Worm (Caenorhabditis elegans) whole organism, L4/young adult: ENCODE results near the gene K10B2.4.
A peak's percentile ranks its signal among the peaks of the same experiment; 100 is the strongest.

Experiments
- W03F9.2 ChIP-seq: fragments of 150-350 bp; optimal IDR thresholded peaks from 2 replicates; lab custom pipeline; 2014; ENCODE audit warnings: missing biosample characterization, missing genetic modification characterization
- dao-5 ChIP-seq: sonication (generic microtip); optimal IDR thresholded peaks from 2 replicates; lab custom pipeline; 2016; ENCODE audit warnings: missing genotype, missing genetic modification characterization, moderate library complexity, missing compliant biosample characterization
- him-1 ChIP-seq: sonication (generic microtip); optimal IDR thresholded peaks from 2 replicates; lab custom pipeline; 2016; ENCODE audit warnings: missing genotype, missing genetic modification reagents, missing genetic modification characterization, missing compliant biosample characterization

- TF ChIP-seq him-1: no peak
- TF ChIP-seq W03F9.2 (tag; lab: Kevin White, UChicago): peak; percentile 73
- no peak for TF ChIP-seq dao-5 (tag; lab: Kevin White, UChicago)
Measured at ce11 chrII:6355396-6356346, 5.1 kb downstream of the K10B2.4 start, which contains the start of gene C32D5.11.
